Fruit fly (Drosophila melanogaster): ENCODE results near the gene CG13907.

CG13907 gene

DNA sequence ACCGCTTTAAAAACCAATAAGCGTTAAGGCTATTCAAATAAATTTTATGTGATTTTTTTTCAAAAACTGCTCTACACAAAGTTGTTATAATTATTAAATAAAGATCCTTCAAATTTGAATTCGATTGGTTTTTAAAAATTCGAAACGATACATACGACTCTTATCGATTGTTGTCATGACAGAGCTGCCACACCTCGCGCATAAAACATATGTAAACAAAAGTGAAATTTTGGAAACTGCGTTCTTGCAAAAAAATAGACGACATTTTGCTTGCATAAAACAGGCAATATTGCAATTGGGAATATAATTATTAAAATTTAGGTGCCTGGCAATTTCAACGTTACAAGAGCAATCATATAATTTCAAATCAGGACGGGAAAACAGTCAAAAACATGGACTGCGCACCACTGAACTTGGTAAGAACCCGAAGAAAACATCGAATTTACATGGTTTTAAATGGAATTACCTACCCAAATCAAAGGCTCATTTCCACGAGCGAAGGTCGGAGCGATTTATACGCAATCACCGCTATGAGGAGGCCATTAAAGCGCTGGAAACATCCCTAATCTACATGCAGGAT lies 46.3 kb downstream of the CG13907 start, which contains the start of gene CG42554 (continued):
- no peak for TF ChIP-seq Fer1 (GFP tag; optimal IDR thresholded peaks at IDR 0.05)
- no peak for TF ChIP-seq mld (GFP tag; IDR thresholded peaks at IDR 0.05; ENCODE audit: partially characterized antibody)
- TF ChIP-seq CG18476 (GFP tag; optimal IDR thresholded peaks at IDR 0.05), result no peak
- TF ChIP-seq CG2678 (tag; optimal IDR thresholded peaks at IDR 0.05), result no peak
- TF ChIP-seq Bteb2 (GFP tag; optimal IDR thresholded peaks at IDR 0.05), result no peak
- no peak for TF ChIP-seq run (tag; optimal IDR thresholded peaks at IDR 0.05)
- peak; percentile 56; the same call in 1 of the 3 replicates for TF ChIP-seq Opbp (GFP tag; IDR thresholded peaks at IDR 0.05; ENCODE audit: partially characterized antibody)
- no peak for TF ChIP-seq zf30C (GFP tag; optimal IDR thresholded peaks at IDR 0.05)
- no peak for TF ChIP-seq slp2 (GFP tag; optimal IDR thresholded peaks at IDR 0.05)
- TF ChIP-seq ems (GFP tag; optimal IDR thresholded peaks at IDR 0.05), result no peak
- no peak for TF ChIP-seq CG34376 (GFP tag; optimal IDR thresholded peaks at IDR 0.05)
- TF ChIP-seq CG6254 (GFP tag; optimal IDR thresholded peaks at IDR 0.05), result no peak
- TF ChIP-seq org-1 (GFP tag; optimal IDR thresholded peaks at IDR 0.05), result no peak
- peak; percentile 88 for TF ChIP-seq Dp (GFP tag; optimal IDR thresholded peaks at IDR 0.05)
- TF ChIP-seq CG2116 (GFP tag; optimal IDR thresholded peaks at IDR 0.05), result peak; percentile 61
- TF ChIP-seq CG7372 (GFP tag; IDR thresholded peaks at IDR 0.05), result no peak
- TF ChIP-seq CG15479 (GFP tag; optimal IDR thresholded peaks at IDR 0.05), result no peak
- no peak for TF ChIP-seq CG4730 (GFP tag; IDR thresholded peaks at IDR 0.05)
- TF ChIP-seq Deaf1 (tag; optimal IDR thresholded peaks at IDR 0.05), result no peak
- TF ChIP-seq ato (GFP tag; IDR thresholded peaks at IDR 0.05; ENCODE audit: partially characterized antibody), result 0 out of 2 replicates have a peak, but pooled peaks have one; percentile 22
- peak; percentile 69 for TF ChIP-seq YL-1 (GFP tag; optimal IDR thresholded peaks at IDR 0.05)
- no peak for TF ChIP-seq CG3726 (GFP tag; IDR thresholded peaks at IDR 0.05)
- TF ChIP-seq Blimp-1 (GFP tag; optimal IDR thresholded peaks at IDR 0.05), result peak; percentile 90
- peak; percentile 68 for TF ChIP-seq unc-4 (GFP tag; IDR thresholded peaks at IDR 0.05; ENCODE audit: partially characterized antibody)
- peak; percentile 64 for TF ChIP-seq BEAF-32 (GFP tag; optimal IDR thresholded peaks at IDR 0.05)
- no peak for TF ChIP-seq CG11695 (GFP tag; IDR thresholded peaks at IDR 0.05)
- 0 out of 2 replicates have a peak, but pooled peaks have one; percentile 15 for TF ChIP-seq inv (GFP tag; IDR thresholded peaks at IDR 0.05; ENCODE audit: partially characterized antibody)

DNA sequence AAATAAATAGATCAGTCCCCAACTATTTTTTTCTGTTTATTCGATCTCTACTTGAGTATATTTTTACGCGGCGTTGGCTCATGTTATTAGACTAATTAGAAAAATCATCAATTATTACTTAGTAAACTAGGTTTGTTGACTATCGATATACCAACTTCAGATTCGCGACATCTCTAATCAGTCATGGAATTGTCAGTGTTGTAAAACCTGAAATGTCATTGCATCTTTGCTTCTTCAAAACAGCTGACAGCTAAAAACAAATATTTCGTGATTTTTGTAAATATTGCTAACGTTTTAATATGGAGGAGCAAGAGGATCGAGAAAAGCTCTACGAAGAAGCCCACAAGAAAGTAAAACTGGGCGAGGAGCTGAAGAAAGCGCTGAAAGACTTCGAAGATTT lies 47.9 kb downstream of the CG13907 start, which contains the start of gene CG42553:
CG42553 (plus strand) TSS at position 216 of the 400 bp plus-strand sequence.
- peak; percentile 71 for TF ChIP-seq bbx (GFP tag; IDR thresholded peaks at IDR 0.05; ENCODE audit: partially characterized antibody)
- no peak for TF ChIP-seq z (GFP tag; IDR thresholded peaks at IDR 0.05)
- TF ChIP-seq Antp (GFP tag; optimal IDR thresholded peaks at IDR 0.05), result no peak
- TF ChIP-seq CG15479 (GFP tag; optimal IDR thresholded peaks at IDR 0.05), result no peak
- no peak for TF ChIP-seq HHEX (GFP tag; optimal IDR thresholded peaks at IDR 0.05)
- peak; percentile 48; the same call in 2 of the 3 replicates for TF ChIP-seq Doc3 (GFP tag; IDR thresholded peaks at IDR 0.05; ENCODE audit: partially characterized antibody)
- no peak for TF ChIP-seq sr (GFP tag; IDR thresholded peaks at IDR 0.05)
- TF ChIP-seq CG3995 (GFP tag; optimal IDR thresholded peaks at IDR 0.05), result peak; percentile 89
- no peak for TF ChIP-seq CG7271 (tag; optimal IDR thresholded peaks at IDR 0.05)
- no peak for TF ChIP-seq CG7556 (GFP tag; optimal IDR thresholded peaks at IDR 0.05)
- peak; percentile 39 for TF ChIP-seq CG2129 (GFP tag; IDR thresholded peaks at IDR 0.05; ENCODE audit: partially characterized antibody)
- TF ChIP-seq dimm (GFP tag; IDR thresholded peaks at IDR 0.05), result no peak
- TF ChIP-seq MESR4 (GFP tag; optimal IDR thresholded peaks at IDR 0.05), result peak; percentile 60
- TF ChIP-seq Bteb2 (GFP tag; optimal IDR thresholded peaks at IDR 0.05), result no peak
- TF ChIP-seq CG10147 (GFP tag; optimal IDR thresholded peaks at IDR 0.05), result no peak
- TF ChIP-seq toy (GFP tag; IDR thresholded peaks at IDR 0.05), result no peak
- TF ChIP-seq org-1 (GFP tag; optimal IDR thresholded peaks at IDR 0.05), result no peak
- no peak for TF ChIP-seq slou (GFP tag; optimal IDR thresholded peaks at IDR 0.05)
- peak; percentile 84 for TF ChIP-seq MBD-R2 (GFP tag; IDR thresholded peaks at IDR 0.05)
- TF ChIP-seq MTF-1 (GFP tag; optimal IDR thresholded peaks at IDR 0.05; ENCODE audit: borderline replicate concordance), result no peak
- no peak for TF ChIP-seq Deaf1 (tag; optimal IDR thresholded peaks at IDR 0.05)
- no peak for TF ChIP-seq CG2712 (tag; optimal IDR thresholded peaks at IDR 0.05)
- TF ChIP-seq Dip2 (GFP tag; IDR thresholded peaks at IDR 0.05), result no peak
- TF ChIP-seq yki (optimal IDR thresholded peaks at IDR 0.05), result no peak
- TF ChIP-seq h (optimal IDR thresholded peaks at IDR 0.05), result no peak
- TF ChIP-seq row (GFP tag; IDR thresholded peaks at IDR 0.05), result peak; percentile 77
- TF ChIP-seq CG12391 (tag; optimal IDR thresholded peaks at IDR 0.05), result no peak
